Worm (Caenorhabditis elegans): ENCODE data around the gene Y41G9A.6.

DNA sequence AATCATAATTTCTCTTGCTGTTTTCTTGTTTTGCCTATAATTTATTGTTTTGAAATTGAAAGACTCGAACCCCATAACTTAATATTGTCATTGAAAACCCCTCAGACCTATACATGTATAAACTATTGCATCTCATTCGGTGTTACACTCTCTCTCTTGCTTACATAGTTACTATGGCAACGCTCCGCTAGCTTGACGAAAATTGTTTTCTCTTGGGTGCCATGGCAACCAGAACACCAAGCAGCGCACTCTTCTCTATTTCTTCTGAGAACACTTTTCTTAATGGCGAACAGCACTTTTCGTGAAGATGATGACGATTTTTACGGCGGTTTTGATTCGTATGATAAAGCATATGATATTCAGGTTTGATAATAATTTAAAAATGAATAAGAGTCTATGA lies 19.6 kb downstream of the Y41G9A.6 start, which contains the start of gene osm-5:
- TF ChIP-seq sea-1 (GFP tag; conservative IDR thresholded peaks at IDR 0.05) = no peak
- no peak for TF ChIP-seq hmg-4 (GFP tag; optimal IDR thresholded peaks at IDR 0.05)
- TF ChIP-seq hmbx-1 (tag; optimal IDR thresholded peaks at IDR 0.05) = no peak
- TF ChIP-seq ama-1 (optimal IDR thresholded peaks at IDR 0.05) = no peak
- TF ChIP-seq F13C5.2 (tag; optimal IDR thresholded peaks at IDR 0.05) = no peak
- no peak for TF ChIP-seq ceh-13 (GFP tag; optimal IDR thresholded peaks at IDR 0.05)
- TF ChIP-seq flt-1 (GFP tag; IDR thresholded peaks at IDR 0.05) = no peak
- no peak for TF ChIP-seq tbx-37 (GFP tag; conservative IDR thresholded peaks at IDR 0.05)
- no peak for TF ChIP-seq ets-7 (tag; optimal IDR thresholded peaks at IDR 0.05)
- TF ChIP-seq pes-1 (GFP tag; IDR thresholded peaks at IDR 0.05) = no peak
- TF ChIP-seq B0310.2 (tag; optimal IDR thresholded peaks at IDR 0.05) = no peak
- no peak for TF ChIP-seq ceh-36 (tag; optimal IDR thresholded peaks at IDR 0.05)
- TF ChIP-seq aly-1 (tag; optimal IDR thresholded peaks at IDR 0.05) = no peak
